Fruit fly (Drosophila melanogaster) whole organism, adult: ENCODE data around the gene Cpr92F.

Source experiments
- CG33017 ChIP-seq: fragments of 200-800 bp; sonication (Bioruptor generic); optimal IDR thresholded peaks from 2 replicates; lab custom pipeline; 2018; ENCODE audit warnings: missing biosample characterization, mild to moderate bottlenecking, missing genetic modification characterization, moderate library complexity
- CG5204 ChIP-seq: fragments of 200-800 bp; sonication (Bioruptor generic); optimal IDR thresholded peaks from 2 replicates; lab custom pipeline; 2016; ENCODE audit warnings: missing biosample characterization, missing genetic modification characterization
- Crg-1 ChIP-seq: fragments of 200-800 bp; sonication (Bioruptor generic); optimal IDR thresholded peaks from 2 replicates; lab custom pipeline; 2016; ENCODE audit warnings: missing biosample characterization, missing genetic modification characterization
- Hr96 ChIP-seq: fragments of 200-800 bp; sonication (Bioruptor generic); optimal IDR thresholded peaks from 2 replicates; lab custom pipeline; 2016; ENCODE audit warnings: missing biosample characterization, missing genetic modification characterization
- bab1 ChIP-seq: fragments of 200-800 bp; sonication (Bioruptor generic); optimal IDR thresholded peaks from 3 replicates; lab custom pipeline; 2019; ENCODE audit warnings: missing biosample characterization, mild to moderate bottlenecking, missing genetic modification characterization, moderate library complexity
- cic ChIP-seq: fragments of 200-800 bp; sonication (Bioruptor generic); optimal IDR thresholded peaks from 2 replicates; lab custom pipeline; 2017; ENCODE audit warnings: missing biosample characterization, mild to moderate bottlenecking, missing genetic modification characterization, moderate library complexity
- cnc ChIP-seq, 2 experiments: fragments of >200 bp; optimal IDR thresholded peaks; 2 replicates each; lab custom pipeline; 2017
- kay ChIP-seq: fragments of 200-800 bp; sonication (Bioruptor generic); peaks from one replicate; lab custom pipeline; 2016; ENCODE audit warnings: missing biosample characterization, missing genetic modification characterization, borderline replicate concordance
- tj ChIP-seq: fragments of 200-800 bp; sonication (Bioruptor generic); optimal IDR thresholded peaks from 3 replicates; lab custom pipeline; 2017; ENCODE audit warnings: missing biosample characterization, mild to moderate bottlenecking, missing genetic modification characterization, moderate library complexity

DNA sequence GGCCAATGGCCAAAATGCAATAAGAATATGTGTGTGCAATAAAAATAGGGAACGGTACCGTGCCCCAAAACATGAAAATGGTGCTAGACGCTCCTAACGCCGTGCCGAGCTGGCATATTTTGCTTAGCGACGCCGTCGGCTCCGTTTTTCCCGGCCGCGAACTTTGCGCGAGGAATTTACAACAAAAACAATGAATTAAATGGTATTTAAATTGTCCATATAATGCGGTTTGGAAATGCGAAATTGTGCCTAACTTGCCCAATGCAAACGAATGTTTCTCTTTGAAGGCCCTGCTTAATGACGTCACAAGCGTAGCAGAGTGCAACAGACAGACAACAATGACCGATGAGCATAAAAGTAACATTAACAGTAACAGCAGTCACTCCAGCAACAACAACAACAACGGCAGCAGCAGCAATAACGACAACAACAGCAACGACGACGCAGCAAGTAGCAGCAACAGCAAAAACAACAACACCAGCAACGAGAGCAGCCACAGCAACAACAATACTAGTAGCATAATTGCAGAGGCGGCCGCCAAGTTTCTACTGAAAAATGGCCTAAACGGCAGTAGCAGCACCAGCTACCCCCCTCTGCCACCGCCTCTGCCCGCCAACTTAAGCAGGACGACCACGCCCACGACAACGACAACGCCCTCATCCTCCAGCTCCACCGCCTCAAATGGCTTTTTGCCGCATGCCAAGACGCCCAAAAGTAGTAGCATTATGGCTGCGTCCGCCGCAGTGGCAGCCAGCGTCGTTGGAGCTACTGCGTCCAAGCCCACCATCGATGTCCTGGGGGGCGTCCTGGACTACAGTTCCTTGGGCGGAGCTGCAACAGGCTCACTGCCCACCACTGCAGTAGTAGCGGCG, 46.8 kb upstream of the Cpr92F start:
- TF ChIP-seq Crg-1 (GFP tag; lab: Kevin White, UChicago): no peak
- TF ChIP-seq CG33017: no peak
- TF ChIP-seq cnc (optimal IDR thresholded peaks at IDR 0.05; lab: Kevin White, UChicago): no peak
- TF ChIP-seq kay: no peak
- no peak for TF ChIP-seq tj (GFP tag; lab: Kevin White, UChicago)
- TF ChIP-seq Hr96 (GFP tag; lab: Kevin White, UChicago): no peak
- TF ChIP-seq bab1 (GFP tag; lab: Kevin White, UChicago): no peak
- no peak for TF ChIP-seq CG5204
- TF ChIP-seq cic (GFP tag; lab: Kevin White, UChicago): no peak
